Fruit fly (Drosophila melanogaster) whole organism, embryonic: Measurements from ENCODE around the gene bark.

Experiments used
- Aef1 ChIP-seq: fragments of 200-800 bp; sonication (Bioruptor generic); IDR thresholded peaks from 3 replicates; pipeline ENCODE4 v1.3.6; 2022; ENCODE audit warnings: missing biosample characterization, missing genetic modification characterization
- Antp ChIP-seq: fragments of 200-800 bp; sonication (Bioruptor generic); optimal IDR thresholded peaks from 3 replicates; lab custom pipeline; 2016; ENCODE audit warnings: missing biosample characterization, missing genetic modification characterization
- Asciz ChIP-seq: fragments of 200-800 bp; sonication (Bioruptor generic); optimal IDR thresholded peaks from 2 replicates; lab custom pipeline; 2017; ENCODE audit warnings: missing biosample characterization, mild to moderate bottlenecking, missing genetic modification characterization, missing genetic modification reagents
- Bgb ChIP-seq: fragments of 200-800 bp; sonication (Bioruptor generic); IDR thresholded peaks from 2 replicates; pipeline ENCODE4 v1.3.6; 2022; ENCODE audit warnings: missing biosample characterization, missing genetic modification characterization; ENCODE audit not compliant: partially characterized antibody
- CG12219 ChIP-seq: fragments of 200-800 bp; sonication (Bioruptor generic); optimal IDR thresholded peaks from 3 replicates; lab custom pipeline; 2018; ENCODE audit warnings: missing biosample characterization, mild to moderate bottlenecking, missing genetic modification characterization
- CG13424 ChIP-seq: fragments of 200-800 bp; sonication (Bioruptor generic); optimal IDR thresholded peaks from 2 replicates; lab custom pipeline; 2019; ENCODE audit warnings: missing biosample characterization, mild to moderate bottlenecking, missing genetic modification characterization, moderate library complexity
- CG14710 ChIP-seq: fragments of 200-800 bp; sonication (Bioruptor generic); optimal IDR thresholded peaks from 3 replicates; lab custom pipeline; 2019; ENCODE audit warnings: missing biosample characterization, mild to moderate bottlenecking, missing genetic modification characterization, moderate library complexity
- CG14860 ChIP-seq: fragments of 200-800 bp; sonication (Bioruptor generic); IDR thresholded peaks from 3 replicates; pipeline ENCODE4 v1.3.6; 2022; ENCODE audit warnings: missing biosample characterization, missing genetic modification characterization; ENCODE audit not compliant: partially characterized antibody
- CG1602 ChIP-seq: fragments of 200-800 bp; sonication (Bioruptor generic); optimal IDR thresholded peaks from 3 replicates; lab custom pipeline; 2016; ENCODE audit warnings: missing biosample characterization, missing genetic modification characterization
- CG1603 ChIP-seq: fragments of 200-800 bp; sonication (Bioruptor generic); optimal IDR thresholded peaks from 2 replicates; lab custom pipeline; 2019; ENCODE audit warnings: missing biosample characterization, mild to moderate bottlenecking, missing genetic modification characterization, moderate library complexity
- CG18619 ChIP-seq: fragments of 200-800 bp; sonication (Bioruptor generic); optimal IDR thresholded peaks from 3 replicates; lab custom pipeline; 2017; ENCODE audit warnings: missing biosample characterization, mild to moderate bottlenecking, missing genetic modification characterization
- CG2678 ChIP-seq: fragments of 200-800 bp; sonication (Bioruptor generic); optimal IDR thresholded peaks from 3 replicates; lab custom pipeline; 2019; ENCODE audit warnings: missing biosample characterization, mild to moderate bottlenecking, missing genetic modification characterization, moderate library complexity
- CG2889 ChIP-seq: fragments of 200-800 bp; sonication (Bioruptor generic); IDR thresholded peaks from 3 replicates; pipeline ENCODE4 v1.3.6; 2022; ENCODE audit warnings: missing biosample characterization, missing genetic modification characterization
- CG31441 ChIP-seq: fragments of 200-800 bp; sonication (Bioruptor generic); IDR thresholded peaks from 2 replicates; pipeline ENCODE4 v1.3.6; 2022; ENCODE audit warnings: missing biosample characterization, missing genetic modification characterization
- CG32532 ChIP-seq: fragments of 200-800 bp; sonication (Bioruptor generic); IDR thresholded peaks from 2 replicates; pipeline ENCODE4 v1.3.6; 2022; ENCODE audit warnings: missing biosample characterization, missing genetic modification characterization
- CG3407 ChIP-seq: fragments of 200-800 bp; sonication (Bioruptor generic); optimal IDR thresholded peaks from 2 replicates; lab custom pipeline; 2018; ENCODE audit warnings: missing biosample characterization, mild to moderate bottlenecking, missing genetic modification characterization
- CG6654 ChIP-seq: fragments of 200-800 bp; sonication (Bioruptor generic); optimal IDR thresholded peaks from 2 replicates; lab custom pipeline; 2017; ENCODE audit warnings: missing biosample characterization, mild to moderate bottlenecking, missing genetic modification characterization
- CG6683 ChIP-seq: fragments of 200-800 bp; sonication (Bioruptor generic); optimal IDR thresholded peaks from 2 replicates; lab custom pipeline; 2017; ENCODE audit warnings: missing biosample characterization, mild to moderate bottlenecking, missing genetic modification characterization, missing genetic modification reagents
- CG8281 ChIP-seq: fragments of 200-800 bp; sonication (Bioruptor generic); optimal IDR thresholded peaks from 2 replicates; lab custom pipeline; 2018; ENCODE audit warnings: missing biosample characterization, mild to moderate bottlenecking, missing genetic modification characterization, moderate library complexity
- CG8388 ChIP-seq: fragments of 200-800 bp; sonication (Bioruptor generic); optimal IDR thresholded peaks from 2 replicates; lab custom pipeline; 2019; ENCODE audit warnings: missing biosample characterization, mild to moderate bottlenecking, missing genetic modification characterization, moderate library complexity
- CG9609 ChIP-seq: fragments of 200-800 bp; sonication (Bioruptor generic); optimal IDR thresholded peaks from 3 replicates; lab custom pipeline; 2016; ENCODE audit warnings: missing biosample characterization, missing genetic modification characterization
- CG9817 ChIP-seq: fragments of 200-800 bp; sonication (Bioruptor generic); optimal IDR thresholded peaks from 2 replicates; lab custom pipeline; 2018; ENCODE audit warnings: missing biosample characterization, mild to moderate bottlenecking, missing genetic modification characterization, moderate library complexity
- Dbx ChIP-seq: fragments of 200-800 bp; sonication (Bioruptor generic); IDR thresholded peaks from 3 replicates; pipeline ENCODE4 v1.3.6; 2022; ENCODE audit warnings: missing biosample characterization, missing genetic modification characterization
- Dek ChIP-seq: fragments of 200-800 bp; sonication (Bioruptor generic); optimal IDR thresholded peaks from 3 replicates; lab custom pipeline; 2019; ENCODE audit warnings: missing biosample characterization, mild to moderate bottlenecking, missing genetic modification characterization, moderate library complexity
- Doc3 ChIP-seq: fragments of 200-800 bp; sonication (Bioruptor generic); IDR thresholded peaks from 3 replicates; pipeline ENCODE4 v1.3.6; 2022; ENCODE audit warnings: missing biosample characterization, missing genetic modification characterization; ENCODE audit not compliant: partially characterized antibody
- Fer3 ChIP-seq: fragments of 200-800 bp; sonication (Bioruptor generic); optimal IDR thresholded peaks from 2 replicates; lab custom pipeline; 2018; ENCODE audit warnings: missing biosample characterization, mild to moderate bottlenecking, missing genetic modification characterization, moderate library complexity
- HHEX ChIP-seq: fragments of 200-800 bp; sonication (Bioruptor generic); optimal IDR thresholded peaks from 3 replicates; lab custom pipeline; 2017; ENCODE audit warnings: missing biosample characterization, mild to moderate bottlenecking, missing genetic modification characterization, missing genetic modification reagents
- HmgZ ChIP-seq: fragments of 200-800 bp; sonication (Bioruptor generic); optimal IDR thresholded peaks from 2 replicates; lab custom pipeline; 2018; ENCODE audit warnings: missing biosample characterization, mild to moderate bottlenecking, missing genetic modification characterization
- Hmr ChIP-seq: fragments of 200-800 bp; sonication (Bioruptor generic); optimal IDR thresholded peaks from 3 replicates; lab custom pipeline; 2017; ENCODE audit warnings: mild to moderate bottlenecking, missing biosample characterization, missing genetic modification reagents, missing genetic modification characterization
- Hr3 ChIP-seq: fragments of 200-800 bp; sonication (Bioruptor generic); optimal IDR thresholded peaks from 3 replicates; lab custom pipeline; 2016; ENCODE audit warnings: missing biosample characterization, missing genetic modification characterization
- Meics ChIP-seq: fragments of 200-800 bp; sonication (Bioruptor generic); optimal IDR thresholded peaks from 2 replicates; lab custom pipeline; 2017; ENCODE audit warnings: missing biosample characterization, mild to moderate bottlenecking, missing genetic modification characterization
- ara ChIP-seq: fragments of 200-800 bp; sonication (Bioruptor generic); IDR thresholded peaks from 2 replicates; pipeline ENCODE4 v1.3.6; 2022; ENCODE audit warnings: missing biosample characterization, missing genetic modification characterization
- bigmax ChIP-seq: fragments of 200-800 bp; sonication (Bioruptor generic); optimal IDR thresholded peaks from 2 replicates; lab custom pipeline; 2018; ENCODE audit warnings: missing biosample characterization, mild to moderate bottlenecking, missing genetic modification characterization
- btn ChIP-seq: fragments of 200-800 bp; sonication (Bioruptor generic); optimal IDR thresholded peaks from 2 replicates; lab custom pipeline; 2016; ENCODE audit warnings: missing biosample characterization, missing genetic modification characterization
- crc ChIP-seq: fragments of 200-800 bp; sonication (Bioruptor generic); optimal IDR thresholded peaks from 2 replicates; lab custom pipeline; 2016; ENCODE audit warnings: missing biosample characterization, missing genetic modification characterization
- crol ChIP-seq: fragments of 200-800 bp; sonication (Bioruptor generic); IDR thresholded peaks from 2 replicates; pipeline ENCODE4 v1.3.6; 2022; ENCODE audit warnings: missing biosample characterization, missing genetic modification characterization
- dmrt11E ChIP-seq: fragments of 200-800 bp; sonication (Bioruptor generic); optimal IDR thresholded peaks from 3 replicates; lab custom pipeline; 2018; ENCODE audit warnings: missing biosample characterization, mild to moderate bottlenecking, missing genetic modification characterization, moderate library complexity
- ftz-f1 ChIP-seq: fragments of 200-800 bp; sonication (Bioruptor generic); optimal IDR thresholded peaks from 2 replicates; lab custom pipeline; 2016; ENCODE audit warnings: missing biosample characterization, missing genetic modification characterization
- gsb ChIP-seq: fragments of 200-800 bp; sonication (Bioruptor generic); IDR thresholded peaks from 2 replicates; pipeline ENCODE4 v1.3.6; 2022; ENCODE audit warnings: missing biosample characterization, missing genetic modification characterization
- hkb ChIP-seq, 2 experiments: fragments of 200-800 bp in 1 of 2; fragments of >200 bp in 1 of 2; sonication (Bioruptor generic) in 1 of 2; IDR thresholded peaks in 1 of 2; optimal IDR thresholded peaks in 1 of 2; 2 replicates each; pipeline versions ENCODE4 v1.3.6 to Lab custom; 2017 to 2022; ENCODE audit warnings: missing biosample characterization in 1 of 2, missing genetic modification characterization in 1 of 2
- kah ChIP-seq: fragments of 200-800 bp; sonication (Bioruptor generic); optimal IDR thresholded peaks from 2 replicates; lab custom pipeline; 2018; ENCODE audit warnings: missing biosample characterization, mild to moderate bottlenecking, missing genetic modification characterization
- maf-S ChIP-seq: fragments of 200-800 bp; sonication (Bioruptor generic); optimal IDR thresholded peaks from 2 replicates; lab custom pipeline; 2016; ENCODE audit warnings: missing biosample characterization, missing genetic modification characterization
- pb ChIP-seq: fragments of 200-800 bp; sonication (Bioruptor generic); optimal IDR thresholded peaks from 3 replicates; lab custom pipeline; 2016; ENCODE audit warnings: missing biosample characterization, missing genetic modification characterization
- row ChIP-seq: fragments of 200-800 bp; sonication (Bioruptor generic); IDR thresholded peaks from 3 replicates; pipeline ENCODE4 v1.3.6; 2022; ENCODE audit warnings: missing biosample characterization, missing genetic modification characterization
- run ChIP-seq: fragments of 200-800 bp; sonication (Bioruptor generic); optimal IDR thresholded peaks from 3 replicates; lab custom pipeline; 2018; ENCODE audit warnings: missing biosample characterization, mild to moderate bottlenecking, missing genetic modification characterization
- sob ChIP-seq: fragments of 200-800 bp; sonication (Bioruptor generic); IDR thresholded peaks from 2 replicates; pipeline ENCODE4 v1.3.6; 2022; ENCODE audit warnings: missing biosample characterization, missing genetic modification characterization
- stc ChIP-seq: fragments of 200-800 bp; sonication (Bioruptor generic); IDR thresholded peaks from 2 replicates; pipeline ENCODE4 v1.3.6; 2022; ENCODE audit warnings: missing biosample characterization, missing genetic modification characterization
- tin ChIP-seq: fragments of 200-800 bp; sonication (Bioruptor generic); optimal IDR thresholded peaks from 3 replicates; lab custom pipeline; 2016; ENCODE audit warnings: missing biosample characterization, missing genetic modification characterization
- tup ChIP-seq: fragments of 200-800 bp; sonication (Bioruptor generic); optimal IDR thresholded peaks from 2 replicates; lab custom pipeline; 2016; ENCODE audit warnings: missing biosample characterization, mild to moderate bottlenecking, missing genetic modification characterization, moderate library complexity
- vfl ChIP-seq: fragments of 200-800 bp; sonication (Bioruptor generic); optimal IDR thresholded peaks from 2 replicates; lab custom pipeline; 2016; ENCODE audit warnings: missing biosample characterization, missing genetic modification characterization
- zfh2 ChIP-seq: fragments of 200-800 bp; sonication (Bioruptor generic); optimal IDR thresholded peaks from 2 replicates; lab custom pipeline; 2016; ENCODE audit warnings: missing biosample characterization, missing genetic modification characterization

bark gene

DNA sequence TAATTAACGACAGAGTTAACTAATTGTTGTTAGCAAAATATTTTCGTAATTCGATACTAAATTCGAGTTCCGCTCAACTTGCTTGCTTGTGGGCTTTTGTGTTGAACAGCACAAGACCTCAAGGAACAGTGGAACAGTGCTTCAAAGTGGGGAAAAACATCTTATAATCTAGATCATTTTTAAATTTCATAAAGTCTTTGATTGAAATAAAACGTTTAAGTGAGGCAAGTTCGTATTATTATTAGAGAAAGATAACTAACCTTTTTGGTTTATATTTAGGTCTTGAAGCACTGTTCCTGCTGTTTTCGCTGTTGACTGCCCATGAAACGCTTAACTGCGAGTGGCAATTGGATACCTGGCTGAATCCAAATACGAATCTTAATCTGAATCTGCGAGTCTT is 57.2 kb downstream of the bark start (continued):
- TF ChIP-seq CG2678 (no peak), CG13424 (tag; lab: Kevin White, UChicago) (no peak), stc (GFP tag; lab: Robert Waterston, UW) (no peak), Meics (GFP tag; lab: Kevin White, UChicago) (no peak), CG8281 (tag; lab: Kevin White, UChicago) (no peak), CG3407 (GFP tag; lab: Kevin White, UChicago) (no peak), dmrt11E (tag; lab: Kevin White, UChicago) (peak; percentile 52), run (tag; lab: Kevin White, UChicago) (no peak), kah (GFP tag; lab: Kevin White, UChicago) (no peak), zfh2 (GFP tag; lab: Kevin White, UChicago) (no peak), tin (GFP tag; lab: Kevin White, UChicago) (no peak), vfl (GFP tag; lab: Kevin White, UChicago) (no peak), Fer3 (tag; lab: Kevin White, UChicago) (no peak), ftz-f1 (GFP tag; lab: Kevin White, UChicago) (no peak), CG14860 (GFP tag; lab: Robert Waterston, UW) (no peak), Asciz (GFP tag; lab: Kevin White, UChicago) (no peak), CG6683 (no peak), CG1602 (GFP tag; lab: Kevin White, UChicago) (no peak), gsb (GFP tag; lab: Robert Waterston, UW) (no peak), HHEX (no peak), Dbx (GFP tag; lab: Robert Waterston, UW) (no peak), Hr3 (GFP tag; lab: Kevin White, UChicago) (no peak), CG31441 (GFP tag; lab: Robert Waterston, UW) (no peak), bigmax (no peak), maf-S (GFP tag; lab: Kevin White, UChicago) (no peak), ara (GFP tag; lab: Robert Waterston, UW) (no peak), CG6654 (GFP tag; lab: Kevin White, UChicago) (no peak), btn (GFP tag; lab: Kevin White, UChicago) (no peak), Hmr (no peak), CG8388 (peak; percentile 44), hkb (optimal IDR thresholded peaks at IDR 0.05; lab: Kevin White, UChicago) (no peak), hkb (GFP tag; IDR thresholded peaks at IDR 0.05; lab: Robert Waterston, UW) (no peak), Dek (no peak), tup (GFP tag; lab: Kevin White, UChicago) (no peak), CG9817 (tag; lab: Kevin White, UChicago) (no peak), CG32532 (GFP tag; lab: Robert Waterston, UW) (no peak), CG9609 (GFP tag; lab: Kevin White, UChicago) (no peak), Doc3 (GFP tag; lab: Robert Waterston, UW) (no peak), CG18619 (no peak), crol (GFP tag; lab: Robert Waterston, UW) (no peak), CG1603 (peak; percentile 24), Aef1 (no peak), Bgb (GFP tag; lab: Robert Waterston, UW) (no peak), crc (no peak), CG2889 (GFP tag; lab: Robert Waterston, UW) (no peak), Antp (no peak), row (GFP tag; lab: Robert Waterston, UW) (peak; percentile 9; the same call in 1 of the 3 replicates), CG14710 (tag; lab: Kevin White, UChicago) (no peak), sob (no peak), HmgZ (tag; lab: Kevin White, UChicago) (no peak), CG12219 (GFP tag; lab: Kevin White, UChicago) (no peak), pb (GFP tag; lab: Kevin White, UChicago) (no peak)
